Worm (Caenorhabditis elegans) whole organism, L1 larva: Measurements from ENCODE around the gene irld-66.

Experiments used
- C04F5.9 ChIP-seq: sonication (generic microtip); optimal IDR thresholded peaks from 2 replicates; lab custom pipeline; 2016; ENCODE audit warnings: missing genetic modification characterization, missing compliant biosample characterization
- Y116A8C.19 ChIP-seq: sonication (generic microtip); optimal IDR thresholded peaks from 2 replicates; lab custom pipeline; 2016; ENCODE audit warnings: missing compliant biosample characterization, missing genetic modification characterization, borderline replicate concordance
- aha-1 ChIP-seq: fragments of 150-350 bp; optimal IDR thresholded peaks from 2 replicates; lab custom pipeline; 2014; ENCODE audit warnings: missing biosample characterization, missing genetic modification characterization
- ama-1 ChIP-seq: fragments of 150-350 bp; optimal IDR thresholded peaks from 2 replicates; lab custom pipeline; 2014
- ceh-8 ChIP-seq: fragments of 200-800 bp; sonication (Bioruptor generic); optimal IDR thresholded peaks from 2 replicates; lab custom pipeline; 2018; ENCODE audit warnings: mild to moderate bottlenecking, missing genetic modification characterization, moderate library complexity, missing compliant biosample characterization
- ceh-82 ChIP-seq, 3 experiments: fragments of 150-350 bp in 1 of 3; sonication (generic microtip) in 2 of 3; optimal IDR thresholded peaks; 2 replicates each; lab custom pipeline; 2014 to 2017; ENCODE audit warnings: missing biosample characterization in 3 of 3, missing genetic modification characterization in 3 of 3
- ceh-88 ChIP-seq: fragments of 200-800 bp; sonication (Bioruptor generic); IDR thresholded peaks from 2 replicates; pipeline ENCODE4 v1.3.6; 2022; ENCODE audit warnings: missing genetic modification characterization, missing compliant biosample characterization
- ceh-90 ChIP-seq: sonication (generic microtip); optimal IDR thresholded peaks from 2 replicates; lab custom pipeline; 2016; ENCODE audit warnings: missing genetic modification characterization, missing compliant biosample characterization
- ces-1 ChIP-seq: fragments of 150-350 bp; optimal IDR thresholded peaks from 2 replicates; lab custom pipeline; 2014; ENCODE audit warnings: missing biosample characterization, missing genetic modification reagents, missing genetic modification characterization
- dpl-1 ChIP-seq, 3 experiments: fragments of 150-350 bp in 2 of 3; sonication (generic microtip) in 1 of 3; optimal IDR thresholded peaks; 2 replicates each; lab custom pipeline; 2014 to 2017; ENCODE audit warnings: missing biosample characterization in 3 of 3, missing genetic modification characterization in 3 of 3, missing genetic modification reagents in 3 of 3
- dsc-1 ChIP-seq: sonication (generic microtip); optimal IDR thresholded peaks from 2 replicates; lab custom pipeline; 2016; ENCODE audit warnings: mild to moderate bottlenecking, missing genetic modification characterization, missing compliant biosample characterization
- efl-1 ChIP-seq, 4 experiments: fragments of 150-350 bp; optimal IDR thresholded peaks in 3 of 4; peaks in 1 of 4; 1 replicate in 1 of 4; 2 replicates in 3 of 4; lab custom pipeline; 2014; ENCODE audit warnings: missing biosample characterization in 2 of 4, missing genetic modification characterization in 2 of 4, missing genetic modification reagents in 2 of 4
- egl-13 ChIP-seq: sonication (generic microtip); optimal IDR thresholded peaks from 2 replicates; lab custom pipeline; 2016; ENCODE audit warnings: missing genotype, missing genetic modification reagents, missing genetic modification characterization, missing compliant biosample characterization
- elt-2 ChIP-seq: sonication (generic microtip); optimal IDR thresholded peaks from 2 replicates; lab custom pipeline; 2016; ENCODE audit warnings: missing genetic modification characterization, mild to moderate bottlenecking, inconsistent platforms, missing compliant biosample characterization, missing genetic modification reagents
- elt-3 ChIP-seq, 6 experiments: fragments of 150-350 bp in 1 of 6; sonication (generic microtip); optimal IDR thresholded peaks; 2 replicates each; lab custom pipeline; 2017 to 2018; ENCODE audit warnings: missing biosample characterization in 6 of 6, missing genetic modification characterization in 6 of 6, inconsistent platforms in 1 of 6
- fkh-10 ChIP-seq: sonication (generic microtip); optimal IDR thresholded peaks from 2 replicates; lab custom pipeline; 2017; ENCODE audit warnings: missing biosample characterization, missing genetic modification reagents, missing genetic modification characterization
- fkh-8 ChIP-seq: sonication (generic microtip); optimal IDR thresholded peaks from 2 replicates; lab custom pipeline; 2016; ENCODE audit warnings: mild to moderate bottlenecking, missing genetic modification characterization, missing compliant biosample characterization
- hlh-17 ChIP-seq: fragments of 200-800 bp; sonication (Bioruptor generic); optimal IDR thresholded peaks from 2 replicates; lab custom pipeline; 2018; ENCODE audit warnings: missing genetic modification characterization, mild to moderate bottlenecking, missing compliant biosample characterization, moderate library complexity, borderline replicate concordance
- isw-1 ChIP-seq: fragments of 200-800 bp; sonication (Bioruptor generic); IDR thresholded peaks from 2 replicates; pipeline ENCODE4 v1.3.6; 2022; ENCODE audit warnings: missing genetic modification characterization, missing compliant biosample characterization
- lin-14 ChIP-seq: fragments of 200-800 bp; sonication (Bioruptor generic); optimal IDR thresholded peaks from 2 replicates; lab custom pipeline; 2018; ENCODE audit warnings: mild to moderate bottlenecking, missing genetic modification characterization, moderate library complexity, missing compliant biosample characterization
- lin-15B ChIP-seq: fragments of 150-350 bp; sonication (generic microtip); optimal IDR thresholded peaks from 3 replicates; lab custom pipeline; 2014; ENCODE audit warnings: missing biosample characterization, missing genetic modification characterization
- lin-35 ChIP-seq, 2 experiments: fragments of 150-350 bp; optimal IDR thresholded peaks; 2 replicates each; lab custom pipeline; 2014; ENCODE audit warnings: missing biosample characterization in 2 of 2, missing genetic modification characterization in 2 of 2, missing genetic modification reagents in 2 of 2
- lsy-2 ChIP-seq, 2 experiments: fragments of 150-350 bp; optimal IDR thresholded peaks; 2 replicates each; lab custom pipeline; 2014; ENCODE audit warnings: missing biosample characterization in 2 of 2, missing genetic modification characterization in 2 of 2
- mab-9 ChIP-seq: fragments of 200-800 bp; sonication (Bioruptor generic); IDR thresholded peaks from 2 replicates; pipeline ENCODE4 v1.3.6; 2022; ENCODE audit warnings: missing genetic modification reagents, missing genetic modification characterization, missing compliant biosample characterization
- mdl-1 ChIP-seq, 2 experiments: fragments of 150-350 bp; optimal IDR thresholded peaks; 2 replicates each; lab custom pipeline; 2014 to 2017; ENCODE audit warnings: missing biosample characterization in 2 of 2, missing genetic modification characterization in 2 of 2, inconsistent platforms in 1 of 2
- mep-1 ChIP-seq: fragments of 150-350 bp; optimal IDR thresholded peaks from 2 replicates; lab custom pipeline; 2014; ENCODE audit warnings: missing biosample characterization, missing genetic modification characterization
- nhr-12 ChIP-seq: sonication (generic microtip); optimal IDR thresholded peaks from 2 replicates; lab custom pipeline; 2017; ENCODE audit warnings: missing biosample characterization, missing genetic modification characterization
- nhr-20 ChIP-seq: sonication (generic microtip); optimal IDR thresholded peaks from 2 replicates; lab custom pipeline; 2016; ENCODE audit warnings: mild to moderate bottlenecking, missing genetic modification characterization, missing compliant biosample characterization
- nhr-237 ChIP-seq: fragments of 150-350 bp; optimal IDR thresholded peaks from 2 replicates; lab custom pipeline; 2014; ENCODE audit warnings: missing biosample characterization, missing genetic modification characterization
- nhr-28 ChIP-seq: fragments of 150-350 bp; optimal IDR thresholded peaks from 2 replicates; lab custom pipeline; 2014; ENCODE audit warnings: missing biosample characterization, missing genetic modification characterization
- nhr-47 ChIP-seq: sonication (generic microtip); optimal IDR thresholded peaks from 2 replicates; lab custom pipeline; 2016; ENCODE audit warnings: mild to moderate bottlenecking, missing genetic modification characterization, moderate library complexity, missing compliant biosample characterization
- nhr-77 ChIP-seq: fragments of 150-350 bp; optimal IDR thresholded peaks from 2 replicates; lab custom pipeline; 2014; ENCODE audit warnings: missing biosample characterization, missing genetic modification characterization
- nhr-90 ChIP-seq: sonication (generic microtip); optimal IDR thresholded peaks from 2 replicates; lab custom pipeline; 2016; ENCODE audit warnings: mild to moderate bottlenecking, missing genetic modification characterization, missing compliant biosample characterization; ENCODE audit not compliant: poor library complexity
- pax-3 ChIP-seq: fragments of 200-800 bp; sonication (Bioruptor generic); optimal IDR thresholded peaks from 2 replicates; lab custom pipeline; 2018; ENCODE audit warnings: mild to moderate bottlenecking, missing genetic modification characterization, moderate library complexity, missing compliant biosample characterization
- rnt-1 ChIP-seq: sonication (generic microtip); optimal IDR thresholded peaks from 2 replicates; lab custom pipeline; 2016; ENCODE audit warnings: mild to moderate bottlenecking, missing genetic modification characterization, moderate library complexity, missing compliant biosample characterization
- sox-4 ChIP-seq: sonication (generic microtip); optimal IDR thresholded peaks from 2 replicates; lab custom pipeline; 2016; ENCODE audit warnings: missing genetic modification characterization, missing compliant biosample characterization
- sup-37 ChIP-seq: fragments of 200-800 bp; sonication (Bioruptor generic); optimal IDR thresholded peaks from 2 replicates; lab custom pipeline; 2018; ENCODE audit warnings: mild to moderate bottlenecking, missing genetic modification characterization, missing compliant biosample characterization
- swsn-7 ChIP-seq: sonication (generic microtip); optimal IDR thresholded peaks from 2 replicates; lab custom pipeline; 2016; ENCODE audit warnings: missing genetic modification characterization, missing compliant biosample characterization
- tbx-2 ChIP-seq: sonication (generic microtip); optimal IDR thresholded peaks from 2 replicates; lab custom pipeline; 2016; ENCODE audit warnings: missing genetic modification characterization, missing compliant biosample characterization
- tlp-1 ChIP-seq: fragments of 150-350 bp; optimal IDR thresholded peaks from 2 replicates; lab custom pipeline; 2014; ENCODE audit warnings: missing biosample characterization, missing genetic modification characterization
- vab-15 ChIP-seq: sonication (generic microtip); optimal IDR thresholded peaks from 2 replicates; lab custom pipeline; 2017; ENCODE audit warnings: missing genotype, mild to moderate bottlenecking, missing genetic modification characterization, missing compliant biosample characterization
- zag-1 ChIP-seq: fragments of 150-350 bp; optimal IDR thresholded peaks from 2 replicates; lab custom pipeline; 2014; ENCODE audit warnings: missing biosample characterization, missing genetic modification characterization
- ztf-4 ChIP-seq: fragments of 150-350 bp; optimal IDR thresholded peaks from 2 replicates; lab custom pipeline; 2014; ENCODE audit warnings: missing biosample characterization, missing genetic modification characterization

The irld-66 gene

ce11 chrII:2966350-2966749, 25.7 kb upstream of the irld-66 start:
- TF ChIP-seq mep-1 (no peak), nhr-77 (tag; lab: Kevin White, UChicago) (no peak), elt-3 (tag; optimal IDR thresholded peaks at IDR 0.05; lab: Kevin White, UChicago) (no peak)
- TF ChIP-seq, all 84 proteins: peak for 0

ce11 chrII:2965215-2965998, 24.8 kb upstream of the irld-66 start:
- TF ChIP-seq nhr-47 (tag; lab: Kevin White, UChicago): peak; percentile 23
- TF ChIP-seq rnt-1: no peak
- no peak for TF ChIP-seq lin-15B (tag; lab: Kevin White, UChicago)
- peak; percentile 95 for TF ChIP-seq dsc-1 (tag; lab: Kevin White, UChicago)
- no peak for TF ChIP-seq tlp-1 (tag; lab: Kevin White, UChicago)
- peak; percentile 22 for TF ChIP-seq fkh-8 (tag; lab: Kevin White, UChicago)
- TF ChIP-seq, all 84 proteins: peak for 3

- TF ChIP-seq pax-3 (tag; lab: Kevin White, UChicago): no peak
- TF ChIP-seq aha-1 (tag; lab: Kevin White, UChicago): no peak
- TF ChIP-seq ama-1 (lab: Kevin White, UChicago): no peak
- TF ChIP-seq ceh-8 (GFP tag; lab: Kevin White, UChicago): no peak
- TF ChIP-seq nhr-237 (tag; lab: Kevin White, UChicago): no peak
- TF ChIP-seq fkh-8 (tag; lab: Kevin White, UChicago): no peak
- no peak for TF ChIP-seq dpl-1 (GFP tag; optimal IDR thresholded peaks at IDR 0.05; lab: Kevin White, UChicago)
- TF ChIP-seq C04F5.9 (tag; lab: Kevin White, UChicago): no peak
- no peak for TF ChIP-seq ceh-90
- TF ChIP-seq sox-4 (tag; lab: Kevin White, UChicago): no peak
- TF ChIP-seq ceh-88 (GFP tag; lab: Robert Waterston, UW): no peak
- no peak for TF ChIP-seq nhr-90 (tag; lab: Kevin White, UChicago)
- no peak for TF ChIP-seq ztf-4 (tag; lab: Kevin White, UChicago)
- no peak for TF ChIP-seq swsn-7
- TF ChIP-seq mdl-1 (tag; optimal IDR thresholded peaks at IDR 0.05; lab: Kevin White, UChicago): no peak
- TF ChIP-seq vab-15 (tag; lab: Kevin White, UChicago): no peak
These were observed 23.0 kb upstream of the irld-66 start for ce11 chrII:2963619-2964018.

DNA sequence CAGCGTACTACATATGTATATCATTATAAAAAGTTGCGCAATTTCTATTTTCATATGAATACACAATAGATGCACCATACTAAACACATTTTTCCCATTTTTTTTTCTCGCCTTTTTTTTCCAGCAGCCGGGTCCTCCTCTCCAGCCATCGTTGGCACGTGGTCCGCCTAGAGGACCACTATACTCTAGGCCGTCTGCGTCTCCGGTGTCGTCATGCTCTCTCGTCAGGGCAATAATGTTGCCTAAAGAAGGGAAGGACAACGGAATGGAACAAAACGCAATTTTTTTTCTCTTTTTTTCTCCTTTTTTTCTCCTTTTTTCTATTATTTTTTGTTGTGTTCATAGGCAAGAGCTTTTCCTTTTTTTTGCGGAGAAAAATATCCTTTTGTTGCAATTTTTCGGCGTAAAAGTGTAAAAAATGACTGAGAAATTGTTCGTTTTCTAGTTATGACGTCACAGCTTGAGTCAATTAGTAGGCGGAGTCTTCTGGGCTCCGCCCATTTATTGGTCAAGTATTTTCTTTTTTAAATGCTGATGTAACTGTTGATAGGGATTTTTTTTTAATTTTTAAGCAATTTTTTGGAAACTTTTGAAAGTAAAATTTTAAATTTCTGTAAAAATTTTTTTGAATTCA, 22.0 kb upstream of the irld-66 start:
- TF ChIP-seq efl-1 (optimal IDR thresholded peaks at IDR 0.05; lab: Kevin White, UChicago) (peak; percentile 32 to 38), efl-1 (GFP tag; optimal IDR thresholded peaks at IDR 0.05 in 1 of 2; lab: Kevin White, UChicago) (no peak), hlh-17 (GFP tag; lab: Kevin White, UChicago) (no peak), zag-1 (tag; lab: Kevin White, UChicago) (no peak), Y116A8C.19 (no peak), ceh-82 (tag; optimal IDR thresholded peaks at IDR 0.05; lab: Kevin White, UChicago) (peak; percentile 3 to 66 (median 16)), fkh-10 (peak; percentile 85), nhr-77 (tag; lab: Kevin White, UChicago) (no peak), fkh-8 (tag; lab: Kevin White, UChicago) (peak; percentile 29), lsy-2 (tag; optimal IDR thresholded peaks at IDR 0.05; lab: Kevin White, UChicago) (peak in 1 of 2 experiments; percentile 28), egl-13 (tag; lab: Kevin White, UChicago) (no peak), nhr-12 (no peak), sup-37 (GFP tag; lab: Kevin White, UChicago) (no peak), ces-1 (peak; percentile 6), elt-2 (tag; lab: Kevin White, UChicago) (no peak), sox-4 (tag; lab: Kevin White, UChicago) (no peak), mab-9 (GFP tag; lab: Robert Waterston, UW) (0 out of 2 replicates have a peak, but pooled peaks have one; percentile 32), tbx-2 (tag; lab: Kevin White, UChicago) (peak; percentile 38), elt-3 (tag; optimal IDR thresholded peaks at IDR 0.05; lab: Kevin White, UChicago) (no peak), nhr-20 (peak; percentile 71), ceh-8 (GFP tag; lab: Kevin White, UChicago) (peak; percentile 36), mdl-1 (tag; optimal IDR thresholded peaks at IDR 0.05; lab: Kevin White, UChicago) (peak; percentile 51 to 63), lin-14 (GFP tag; lab: Kevin White, UChicago) (peak; percentile 93), nhr-28 (tag; lab: Kevin White, UChicago) (no peak), lin-35 (GFP tag; optimal IDR thresholded peaks at IDR 0.05; lab: Kevin White, UChicago) (peak in 1 of 2 experiments; percentile 31), isw-1 (GFP tag; lab: Robert Waterston, UW) (peak; percentile 40; the same call in 1 of the 2 replicates), swsn-7 (peak; percentile 53)
